Worm (Caenorhabditis elegans): Measurements from ENCODE around the gene gmeb-1.
A peak's percentile ranks its signal among the peaks of the same experiment; 100 is the strongest.

The gmeb-1 gene

DNA sequence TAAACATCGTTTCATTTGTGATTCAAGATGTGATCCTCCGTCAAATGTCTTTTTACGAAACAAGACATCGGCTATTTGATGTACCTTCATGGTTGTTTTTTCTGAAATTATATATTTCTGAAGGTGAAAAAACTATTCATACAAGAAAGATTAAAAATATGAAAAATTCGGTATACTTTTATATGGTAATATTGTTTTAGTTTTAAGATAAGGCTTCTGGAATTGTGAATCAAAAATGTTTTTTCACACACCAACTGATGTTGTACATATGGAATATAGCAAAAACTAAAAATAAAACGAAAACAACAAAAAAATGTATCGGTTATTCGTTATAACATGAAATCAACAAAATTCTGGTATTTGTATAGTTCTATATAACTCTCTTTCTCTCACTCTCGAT is 17.9 kb downstream of the gmeb-1 start, which contains the start of gene F23F1.6:
Gene F23F1.6, minus strand, starts transcription at position 101 of the 400 bp plus-strand sequence.
- TF ChIP-seq elt-3 (tag; optimal IDR thresholded peaks at IDR 0.05) (no peak), sptf-1 (tag; optimal IDR thresholded peaks at IDR 0.05) (no peak), lin-13 (tag; optimal IDR thresholded peaks at IDR 0.05) (no peak)

DNA sequence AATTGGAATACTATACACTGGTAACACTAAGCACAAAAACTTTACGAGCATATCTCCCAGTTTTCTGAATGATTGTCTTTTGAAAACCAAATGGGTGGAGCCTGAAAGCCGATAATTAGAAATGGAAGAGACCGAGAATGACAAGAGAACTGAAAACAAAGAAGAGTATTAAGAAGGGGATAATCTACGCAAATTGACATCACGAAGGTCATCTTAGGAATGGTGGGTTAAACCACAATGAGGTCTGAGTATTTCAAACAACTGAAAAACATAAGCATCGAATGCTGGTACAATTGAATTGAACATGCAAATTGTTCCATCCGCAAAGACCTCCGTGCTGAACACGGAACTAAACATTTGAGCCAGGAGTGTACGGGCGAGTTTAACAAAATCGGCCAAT is 20.1 kb downstream of the gmeb-1 start, which contains the start of gene spp-24:
Gene spp-24, minus strand, starts transcription at position 101 of the 400 bp plus-strand sequence.
- no peak for TF ChIP-seq ceh-83 (GFP tag; optimal IDR thresholded peaks at IDR 0.05)
- TF ChIP-seq sem-2 (GFP tag; optimal IDR thresholded peaks at IDR 0.05): no peak
- no peak for TF ChIP-seq unc-62 (GFP tag; optimal IDR thresholded peaks at IDR 0.05)

DNA sequence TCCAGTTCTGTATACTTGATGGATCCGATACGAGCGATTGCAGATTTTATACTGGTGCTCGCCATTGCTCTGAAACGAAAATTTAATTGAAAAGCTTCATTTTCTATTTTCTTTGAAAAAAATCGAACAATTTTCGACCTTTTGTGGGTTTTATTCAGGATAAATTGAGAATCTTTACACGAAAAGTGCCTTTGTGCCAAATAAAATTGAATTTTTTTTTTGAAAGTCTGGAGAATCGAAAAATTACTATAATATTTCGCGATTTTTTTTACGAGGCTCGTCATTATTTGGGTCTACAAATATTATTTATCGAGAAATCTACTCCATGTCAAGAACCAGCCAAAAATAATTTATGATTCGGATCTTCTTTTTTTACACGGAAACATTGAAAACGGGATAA is 22.6 kb downstream of the gmeb-1 start, which contains the start of gene F23F1.10:
Gene F23F1.10, minus strand, starts transcription at position 69 of the 400 bp plus-strand sequence.
- TF ChIP-seq ceh-83 (GFP tag; optimal IDR thresholded peaks at IDR 0.05) (no peak), drap-1 (GFP tag; optimal IDR thresholded peaks at IDR 0.05) (no peak), nhr-237 (tag; optimal IDR thresholded peaks at IDR 0.05) (no peak)

DNA sequence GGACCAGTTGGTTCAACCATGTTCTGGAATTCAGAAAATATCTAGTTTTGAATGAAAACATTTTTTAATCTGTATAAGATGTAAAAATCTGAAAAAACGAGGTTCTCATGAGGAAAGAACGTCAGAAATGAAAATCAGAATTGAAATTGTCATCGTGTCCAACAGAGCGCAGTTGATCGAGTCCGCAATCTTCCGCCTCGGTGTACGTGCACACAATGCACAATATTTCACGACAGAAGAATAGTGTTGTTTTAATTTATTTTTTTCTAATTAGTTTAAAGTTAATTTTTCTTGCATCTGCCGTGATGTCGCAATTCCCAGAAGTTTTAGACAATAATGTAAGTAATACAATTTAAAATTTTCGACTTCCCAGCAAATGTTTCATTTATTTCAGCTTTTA is 24.3 kb downstream of the gmeb-1 start, which contains the start of gene nfyc-1:
Gene nfyc-1, plus strand, starts transcription at position 268 of the 400 bp plus-strand sequence.
- peak; percentile 50 for TF ChIP-seq lin-13 (tag; optimal IDR thresholded peaks at IDR 0.05)
- no peak for TF ChIP-seq lin-32 (GFP tag; optimal IDR thresholded peaks at IDR 0.05)
- peak; percentile 66 for TF ChIP-seq mep-1 (tag; optimal IDR thresholded peaks at IDR 0.05)
- TF ChIP-seq nhr-237 (tag; optimal IDR thresholded peaks at IDR 0.05): peak; percentile 51
- peak; percentile 74 for TF ChIP-seq pha-4 (tag; optimal IDR thresholded peaks at IDR 0.05)
- TF ChIP-seq blmp-1 (tag; optimal IDR thresholded peaks at IDR 0.05): no peak
- no peak for TF ChIP-seq sem-2 (GFP tag; optimal IDR thresholded peaks at IDR 0.05)
- peak; percentile 57 for TF ChIP-seq lsy-2 (tag; optimal IDR thresholded peaks at IDR 0.05)
- TF ChIP-seq ces-1 (GFP tag; optimal IDR thresholded peaks at IDR 0.05): peak; percentile 90

DNA sequence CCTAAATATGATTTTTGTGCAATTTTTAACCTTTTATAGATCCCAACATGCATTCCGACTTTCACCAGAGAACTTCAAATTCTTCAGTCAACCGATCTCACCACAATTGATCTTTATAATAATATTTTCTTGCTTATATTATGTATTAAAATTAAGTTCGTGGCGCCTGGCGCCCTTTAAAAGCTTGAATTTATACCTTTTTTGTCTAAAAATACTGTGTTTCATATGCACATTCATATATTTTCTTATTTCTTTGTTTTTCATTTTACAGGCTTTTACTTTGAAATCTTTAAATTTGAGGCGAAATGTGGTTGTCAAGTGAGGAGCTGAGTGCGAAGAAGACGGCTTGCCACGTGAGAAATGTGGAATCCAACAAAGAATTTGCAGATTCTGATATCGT is 25.4 kb downstream of the gmeb-1 start, which contains the start of gene rpoa-49:
Gene rpoa-49, plus strand, starts transcription at position 301 of the 400 bp plus-strand sequence.
- TF ChIP-seq ceh-43 (GFP tag; optimal IDR thresholded peaks at IDR 0.05) (no peak), tbx-8 (GFP tag; optimal IDR thresholded peaks at IDR 0.05) (no peak), nhr-28 (tag; optimal IDR thresholded peaks at IDR 0.05) (no peak), sem-2 (GFP tag; optimal IDR thresholded peaks at IDR 0.05) (no peak), ztf-11 (tag; optimal IDR thresholded peaks at IDR 0.05) (no peak), unc-120 (tag; optimal IDR thresholded peaks at IDR 0.05; ENCODE audit: poor library complexity, severe bottlenecking) (no peak), lin-32 (GFP tag; optimal IDR thresholded peaks at IDR 0.05) (no peak), hlh-1 (tag; optimal IDR thresholded peaks at IDR 0.05) (no peak), mep-1 (tag; optimal IDR thresholded peaks at IDR 0.05) (no peak), lin-13 (tag; optimal IDR thresholded peaks at IDR 0.05) (no peak), drap-1 (GFP tag; optimal IDR thresholded peaks at IDR 0.05) (no peak), unc-39 (tag; optimal IDR thresholded peaks at IDR 0.05) (no peak), nhr-237 (tag; optimal IDR thresholded peaks at IDR 0.05) (no peak), elt-1 (tag; optimal IDR thresholded peaks at IDR 0.05; ENCODE audit: borderline replicate concordance, insufficient read depth) (no peak)

DNA sequence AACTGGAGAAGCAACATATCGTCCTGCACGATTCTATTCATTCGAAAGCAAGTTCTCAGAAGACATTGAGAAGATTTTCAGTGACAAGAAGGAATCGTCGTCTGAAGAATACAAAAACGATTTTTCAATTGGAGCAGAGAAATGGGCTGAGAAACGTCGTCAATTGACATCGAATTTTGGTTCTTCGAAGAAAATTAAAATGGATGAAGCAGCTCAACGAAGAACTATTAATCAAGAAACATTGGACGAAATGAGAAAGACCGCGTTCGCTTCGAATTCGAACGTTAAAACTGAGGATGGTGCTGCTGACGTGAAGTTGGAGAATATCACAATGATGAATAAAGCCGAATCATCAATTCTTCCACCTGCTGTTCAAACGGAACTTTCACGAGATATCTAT is 26.8 kb downstream of the gmeb-1 start, which contains the start of gene rpt-4:
Gene rpt-4, minus strand, starts transcription at position 101 of the 400 bp plus-strand sequence.
- no peak for TF ChIP-seq mep-1 (tag; optimal IDR thresholded peaks at IDR 0.05)
- TF ChIP-seq sptf-1 (tag; optimal IDR thresholded peaks at IDR 0.05): no peak
- no peak for TF ChIP-seq tbx-8 (GFP tag; optimal IDR thresholded peaks at IDR 0.05)
- TF ChIP-seq bed-3 (GFP tag; optimal IDR thresholded peaks at IDR 0.05): no peak
- TF ChIP-seq unc-62 (GFP tag; optimal IDR thresholded peaks at IDR 0.05): no peak
- TF ChIP-seq M03D4.4 (tag; optimal IDR thresholded peaks at IDR 0.05): no peak
- TF ChIP-seq zip-8 (tag; optimal IDR thresholded peaks at IDR 0.05): no peak
- no peak for TF ChIP-seq sem-2 (GFP tag; optimal IDR thresholded peaks at IDR 0.05)
- no peak for TF ChIP-seq ceh-43 (GFP tag; optimal IDR thresholded peaks at IDR 0.05)

DNA sequence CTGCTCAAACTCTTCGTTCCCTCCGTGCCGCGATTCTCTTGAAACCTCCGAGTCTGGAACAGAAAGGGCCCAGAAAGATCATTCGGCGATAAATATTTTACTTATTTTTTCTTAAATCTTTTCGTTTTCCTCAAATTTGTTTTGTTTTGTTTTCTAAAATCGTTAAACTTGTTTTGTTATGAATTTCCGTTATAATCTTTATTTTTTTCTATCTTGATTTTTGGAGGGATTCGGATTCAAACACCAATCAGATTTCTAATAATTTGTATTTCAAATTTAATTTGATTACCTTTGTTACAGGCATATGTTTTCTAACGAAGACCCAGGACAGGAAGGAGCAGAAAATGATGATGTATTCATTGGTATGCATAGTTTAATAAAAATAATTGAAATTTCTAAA is 27.9 kb downstream of the gmeb-1 start, which contains the start of gene C23H3.5:
Gene C23H3.5, plus strand, starts transcription at position 301 of the 400 bp plus-strand sequence.
- TF ChIP-seq mep-1 (tag; optimal IDR thresholded peaks at IDR 0.05) (no peak), snpc-4 (tag; optimal IDR thresholded peaks at IDR 0.05) (no peak), unc-62 (GFP tag; optimal IDR thresholded peaks at IDR 0.05) (no peak), tbx-8 (GFP tag; optimal IDR thresholded peaks at IDR 0.05) (no peak), sptf-1 (tag; optimal IDR thresholded peaks at IDR 0.05) (no peak), drap-1 (GFP tag; optimal IDR thresholded peaks at IDR 0.05) (no peak), ceh-39 (tag; optimal IDR thresholded peaks at IDR 0.05) (no peak), elt-3 (tag; optimal IDR thresholded peaks at IDR 0.05) (no peak), lin-13 (tag; optimal IDR thresholded peaks at IDR 0.05) (no peak), zip-8 (tag; optimal IDR thresholded peaks at IDR 0.05) (no peak), flh-1 (GFP tag; optimal IDR thresholded peaks at IDR 0.05) (no peak), cnd-1 (tag; optimal IDR thresholded peaks at IDR 0.05) (no peak), ztf-11 (tag; optimal IDR thresholded peaks at IDR 0.05) (no peak), mab-5 (tag; optimal IDR thresholded peaks at IDR 0.05) (no peak), lin-32 (GFP tag; optimal IDR thresholded peaks at IDR 0.05) (no peak), unc-39 (tag; optimal IDR thresholded peaks at IDR 0.05) (no peak)

Measured in whole organism, mixed stage, embryonic.